Fruit fly (Drosophila melanogaster) ovary, adult (tissue): Measurements from ENCODE around the gene unc80.
A peak's percentile ranks its signal among the peaks of the same experiment; 100 is the strongest.

ENCODE experiments used
- CG17801 ChIP-seq: fragments of 200-800 bp; optimal IDR thresholded peaks from 2 replicates; lab custom pipeline; 2019; ENCODE audit warnings: missing biosample characterization, mild to moderate bottlenecking, missing genetic modification characterization, moderate library complexity; ENCODE audit not compliant: partially characterized antibody

unc80 gene

dm6 chr3R:27660127-27660579 lies 2.1 kb upstream of the unc80 start, which contains the start of gene Mlc1:
TSS of gene Mlc1 (minus strand) at chr3R:27660177.
- TF ChIP-seq CG17801 (GFP tag; lab: Kevin White, UChicago), result no peak

- no peak for TF ChIP-seq CG17801 (GFP tag; lab: Kevin White, UChicago)
Measured at dm6 chr3R:27661389-27661788, 850 bp upstream of the unc80 start.

dm6 chr3R:27662857-27663256 lies 618 bp downstream of the unc80 start:
- no peak for TF ChIP-seq CG17801 (GFP tag; lab: Kevin White, UChicago)

- peak; percentile 72 for TF ChIP-seq CG17801 (GFP tag; lab: Kevin White, UChicago)
Measured at dm6 chr3R:27677174-27677726, 15.0 kb downstream of the unc80 start, which contains the start of gene Hsdl2. TSS of gene Hsdl2 (plus strand) at chr3R:27677522.

dm6 chr3R:27679019-27679418 lies 16.8 kb downstream of the unc80 start, which contains the start of gene CG12883:
TSS of gene CG12883 (plus strand) at chr3R:27679291.
- no peak for TF ChIP-seq CG17801 (GFP tag; lab: Kevin White, UChicago)

dm6 chr3R:27679667-27680066 lies 17.4 kb downstream of the unc80 start:
- no peak for TF ChIP-seq CG17801 (GFP tag; lab: Kevin White, UChicago)

dm6 chr3R:27681799-27682198 lies 19.6 kb downstream of the unc80 start, which contains the start of gene Sce:
TSS of gene Sce (minus strand) at chr3R:27682029.
- TF ChIP-seq CG17801 (GFP tag; lab: Kevin White, UChicago), result no peak

dm6 chr3R:27685074-27685473 lies 22.8 kb downstream of the unc80 start:
- TF ChIP-seq CG17801 (GFP tag; lab: Kevin White, UChicago), result no peak

- TF ChIP-seq CG17801 (GFP tag; lab: Kevin White, UChicago), result no peak
Measured at dm6 chr3R:27685539-27686012, 23.3 kb downstream of the unc80 start, which contains the start of gene CG12880. TSS of gene CG12880 (plus strand) at chr3R:27685962.

- no peak for TF ChIP-seq CG17801 (GFP tag; lab: Kevin White, UChicago)
Measured at dm6 chr3R:27688034-27688433, 25.8 kb downstream of the unc80 start, which contains the start of gene CG31055. TSS of gene CG31055 (minus strand) at chr3R:27688134.

dm6 chr3R:27692645-27693307 lies 30.5 kb downstream of the unc80 start:
- no peak for TF ChIP-seq CG17801 (GFP tag; lab: Kevin White, UChicago)

- no peak for TF ChIP-seq CG17801 (GFP tag; lab: Kevin White, UChicago)
Measured at dm6 chr3R:27694018-27694417, 31.8 kb downstream of the unc80 start, which contains the start of gene CG43319. TSS of gene CG43319 (plus strand) at chr3R:27694318.

- no peak for TF ChIP-seq CG17801 (GFP tag; lab: Kevin White, UChicago)
Measured at dm6 chr3R:27694583-27694982, 32.3 kb downstream of the unc80 start, which contains the start of gene Acp98AB. TSS of gene Acp98AB (plus strand) at chr3R:27694883.

- TF ChIP-seq CG17801 (GFP tag; lab: Kevin White, UChicago), result no peak
Measured at dm6 chr3R:27695019-27695418, 32.8 kb downstream of the unc80 start, which contains the start of gene HSPBAP1. TSS of gene HSPBAP1 (plus strand) at chr3R:27695235.

dm6 chr3R:27699540-27700228 lies 37.4 kb downstream of the unc80 start, which contains the start of gene ALiX:
TSS of gene ALiX (minus strand) at chr3R:27700110.
- no peak for TF ChIP-seq CG17801 (GFP tag; lab: Kevin White, UChicago)
